Fruit fly (Drosophila melanogaster) whole organism, adult: ENCODE results near the gene CstF50.

ENCODE experiments used
- CG1620 ChIP-seq: fragments of 200-800 bp; sonication (Bioruptor generic); optimal IDR thresholded peaks from 2 replicates; lab custom pipeline; 2016; ENCODE audit warnings: missing biosample characterization, missing genetic modification characterization
- Crg-1 ChIP-seq: fragments of 200-800 bp; sonication (Bioruptor generic); optimal IDR thresholded peaks from 2 replicates; lab custom pipeline; 2016; ENCODE audit warnings: missing biosample characterization, missing genetic modification characterization

- peak; percentile 7 for TF ChIP-seq CG1620 (GFP tag; lab: Kevin White, UChicago)
- TF ChIP-seq Crg-1 (GFP tag; lab: Kevin White, UChicago) = no peak
Measured at dm6 chr3R:31771790-31772576, 35.2 kb upstream of the CstF50 start, which contains the start of the genes betaGlu and sip3.
